Fruit fly (Drosophila melanogaster): ENCODE results near the gene CG6179.

CG6179 gene

DNA sequence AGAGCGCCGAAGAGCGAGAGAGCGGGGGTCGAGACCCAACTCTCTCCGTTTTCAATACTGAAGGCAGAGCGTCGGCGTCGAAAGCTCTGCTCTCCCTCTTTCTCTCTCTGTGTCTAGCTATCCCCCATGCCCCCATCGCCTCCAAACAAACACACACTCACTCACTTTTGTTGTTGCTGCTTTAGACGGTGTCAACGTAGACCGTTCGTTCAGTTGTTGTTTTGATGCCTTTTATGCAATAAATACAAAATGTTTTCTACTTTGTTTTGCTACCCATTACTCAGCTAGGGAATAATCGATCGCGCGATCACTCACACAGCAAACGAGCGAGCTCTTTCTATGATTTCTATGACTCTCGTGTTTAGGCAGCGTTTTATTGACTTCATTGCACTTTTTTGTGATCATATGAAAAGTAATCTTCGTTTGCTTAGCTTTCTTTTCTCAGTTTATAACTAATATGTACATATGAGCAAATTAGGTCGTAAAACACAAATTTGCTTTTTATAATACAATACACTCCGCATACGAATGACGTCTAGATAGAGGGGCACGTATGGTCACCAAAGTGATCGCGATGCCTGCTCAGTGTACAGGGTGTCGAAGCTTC is 24.9 kb downstream of the CG6179 start (continued):
- TF ChIP-seq CG5180 (GFP tag; optimal IDR thresholded peaks at IDR 0.05) (no peak), CG1647 (GFP tag; optimal IDR thresholded peaks at IDR 0.05) (no peak), HmgZ (tag; optimal IDR thresholded peaks at IDR 0.05) (peak; percentile 8), gce (GFP tag; IDR thresholded peaks at IDR 0.05) (peak; percentile 51; the same call in 1 of the 3 replicates), CG16863 (GFP tag; optimal IDR thresholded peaks at IDR 0.05) (peak; percentile 36), Gug (GFP tag; IDR thresholded peaks at IDR 0.05) (0 out of 4 replicates have a peak, but pooled peaks have one; percentile 9), CG15479 (GFP tag; optimal IDR thresholded peaks at IDR 0.05) (no peak), eyg (GFP tag; optimal IDR thresholded peaks at IDR 0.05) (peak; percentile 2), CG10366 (GFP tag; IDR thresholded peaks at IDR 0.05) (no peak), Abd-B (GFP tag; optimal IDR thresholded peaks at IDR 0.05) (peak; percentile 48), CG2120 (GFP tag; optimal IDR thresholded peaks at IDR 0.05) (peak; percentile 74), Sox102F (GFP tag; optimal IDR thresholded peaks at IDR 0.05) (peak; percentile 26), CG17186 (GFP tag; optimal IDR thresholded peaks at IDR 0.05) (no peak), zen2 (GFP tag; IDR thresholded peaks at IDR 0.05; ENCODE audit: partially characterized antibody) (peak; percentile 76; the same call in 2 of the 3 replicates), D19B (GFP tag; optimal IDR thresholded peaks at IDR 0.05) (peak; percentile 97), sima (GFP tag; optimal IDR thresholded peaks at IDR 0.05) (no peak), HLH3B (GFP tag; IDR thresholded peaks at IDR 0.05) (no peak), Usf (GFP tag; optimal IDR thresholded peaks at IDR 0.05) (peak; percentile 28), Blimp-1 (GFP tag; optimal IDR thresholded peaks at IDR 0.05) (no peak), Dll (GFP tag; IDR thresholded peaks at IDR 0.05; ENCODE audit: partially characterized antibody) (0 out of 4 replicates have a peak, but pooled peaks have one; percentile 31), CG2678 (tag; optimal IDR thresholded peaks at IDR 0.05) (peak; percentile 55), C15 (GFP tag; IDR thresholded peaks at IDR 0.05) (no peak), CG42726 (GFP tag; IDR thresholded peaks at IDR 0.05; ENCODE audit: partially characterized antibody) (no peak), en (GFP tag; optimal IDR thresholded peaks at IDR 0.05) (no peak), gro (GFP tag; optimal IDR thresholded peaks at IDR 0.05) (no peak), E2f1 (GFP tag; IDR thresholded peaks at IDR 0.05) (0 out of 2 replicates have a peak, but pooled peaks have one; percentile 6), Camta (GFP tag; optimal IDR thresholded peaks at IDR 0.05) (peak; percentile 1), sisA (GFP tag; IDR thresholded peaks at IDR 0.05) (peak; percentile 29; the same call in 1 of the 2 replicates), seq (GFP tag; IDR thresholded peaks at IDR 0.05) (peak; percentile 18; the same call in 1 of the 2 replicates), exex (tag; optimal IDR thresholded peaks at IDR 0.05) (no peak), nmo (GFP tag; optimal IDR thresholded peaks at IDR 0.05) (peak; percentile 65), CG9609 (GFP tag; optimal IDR thresholded peaks at IDR 0.05) (peak; percentile 42), Dip3 (GFP tag; optimal IDR thresholded peaks at IDR 0.05) (peak; percentile 18), Hr51 (GFP tag; optimal IDR thresholded peaks at IDR 0.05) (peak in 1 of 2 experiments; percentile 49), CG1792 (GFP tag; optimal IDR thresholded peaks at IDR 0.05) (peak; percentile 12), CG15514 (GFP tag; optimal IDR thresholded peaks at IDR 0.05) (no peak), CG18262 (tag; optimal IDR thresholded peaks at IDR 0.05) (peak; percentile 33), CG8281 (tag; optimal IDR thresholded peaks at IDR 0.05) (no peak), phol (tag; optimal IDR thresholded peaks at IDR 0.05) (peak; percentile 48), CG12659 (GFP tag; optimal IDR thresholded peaks at IDR 0.05) (peak; percentile 35), Adf1 (GFP tag; IDR thresholded peaks at IDR 0.05) (peak; percentile 82; the same call in 1 of the 2 replicates), jing (GFP tag; optimal IDR thresholded peaks at IDR 0.05) (no peak), Ssrp (tag; optimal IDR thresholded peaks at IDR 0.05) (peak; percentile 31), HmgD (GFP tag; optimal IDR thresholded peaks at IDR 0.05) (no peak), ind (GFP tag; optimal IDR thresholded peaks at IDR 0.05) (peak; percentile 10), fru (optimal IDR thresholded peaks at IDR 0.05) (no peak), Ptx1 (GFP tag; IDR thresholded peaks at IDR 0.05) (peak; percentile 6; the same call in 1 of the 2 replicates), row (GFP tag; IDR thresholded peaks at IDR 0.05) (peak; percentile 89), cas (GFP tag; IDR thresholded peaks at IDR 0.05) (no peak)
